Worm (Caenorhabditis elegans) whole organism, midembryonic: ENCODE data around the gene B0238.9.

Experiments used
- T22C8.4 ChIP-seq: fragments of 200-800 bp; sonication (Bioruptor generic); IDR thresholded peaks from 2 replicates; pipeline ENCODE4 v1.3.6; 2022; ENCODE audit warnings: missing genetic modification characterization, missing compliant biosample characterization
- cog-1 ChIP-seq: sonication (generic microtip); optimal IDR thresholded peaks from 2 replicates; lab custom pipeline; 2016; ENCODE audit warnings: missing genetic modification characterization, missing compliant biosample characterization
- flt-1 ChIP-seq: fragments of 200-800 bp; sonication (Bioruptor generic); IDR thresholded peaks from 2 replicates; pipeline ENCODE4 v1.3.6; 2022; ENCODE audit warnings: missing genetic modification characterization, missing compliant biosample characterization
- klf-2 ChIP-seq: fragments of 200-800 bp; sonication (Bioruptor generic); conservative IDR thresholded peaks from 2 replicates; pipeline ENCODE4 v1.3.6; 2022; ENCODE audit warnings: missing genetic modification reagents, missing genetic modification characterization, missing compliant biosample characterization
- med-1 ChIP-seq: sonication (generic microtip); optimal IDR thresholded peaks from 2 replicates; lab custom pipeline; 2017; ENCODE audit warnings: missing genetic modification characterization, mild to moderate bottlenecking, missing compliant biosample characterization, antibody characterized with exemption, missing genetic modification reagents; ENCODE audit not compliant: insufficient read depth
- ref-1 ChIP-seq: fragments of 200-800 bp; sonication (Bioruptor generic); conservative IDR thresholded peaks from 2 replicates; pipeline ENCODE4 v1.3.6; 2022; ENCODE audit warnings: missing genetic modification reagents, missing genetic modification characterization, missing compliant biosample characterization
- tab-1 ChIP-seq: fragments of 200-800 bp; sonication (Bioruptor generic); IDR thresholded peaks from 2 replicates; pipeline ENCODE4 v1.3.6; 2022; ENCODE audit warnings: missing genetic modification characterization, missing compliant biosample characterization
- ztf-23 ChIP-seq: fragments of 200-800 bp; sonication (Bioruptor generic); IDR thresholded peaks from 2 replicates; pipeline ENCODE4 v1.3.6; 2022; ENCODE audit warnings: missing genetic modification reagents, missing genetic modification characterization, missing compliant biosample characterization
- ztf-29 ChIP-seq: fragments of 200-800 bp; sonication (Bioruptor generic); IDR thresholded peaks from 2 replicates; pipeline ENCODE4 v1.3.6; 2022; ENCODE audit warnings: missing genetic modification reagents, missing genetic modification characterization, missing compliant biosample characterization

The B0238.9 gene

DNA sequence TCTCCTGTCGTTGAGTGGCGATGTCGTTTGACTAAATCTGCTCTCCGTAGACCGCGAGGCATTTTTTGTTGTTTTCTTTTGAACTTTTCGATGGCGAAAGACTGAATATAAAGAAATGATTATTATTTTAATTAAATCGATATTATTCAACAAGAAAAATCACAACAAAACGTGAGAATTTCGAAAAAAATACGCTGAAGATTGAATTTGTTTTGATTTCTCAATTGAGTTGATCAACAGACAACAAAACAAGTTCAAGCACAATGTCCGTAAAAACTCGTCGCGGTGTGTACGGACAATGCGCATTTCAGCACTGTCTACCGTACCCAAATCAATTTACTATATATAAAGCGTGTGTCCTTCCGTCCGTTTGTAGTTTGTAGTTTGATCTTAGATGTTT lies at the start of gene B0238.9:
Gene B0238.9, minus strand, starts transcription at position 101 of the 400 bp plus-strand sequence.
- TF ChIP-seq flt-1 (GFP tag; lab: Robert Waterston, UW), result no peak
- no peak for TF ChIP-seq med-1 (GFP tag; lab: Kevin White, UChicago)
- no peak for TF ChIP-seq klf-2
- no peak for TF ChIP-seq tab-1 (GFP tag; lab: Robert Waterston, UW)
- no peak for TF ChIP-seq ztf-29 (GFP tag; lab: Robert Waterston, UW)
- no peak for TF ChIP-seq cog-1 (tag; lab: Kevin White, UChicago)
- TF ChIP-seq ref-1, result no peak
- TF ChIP-seq T22C8.4 (GFP tag; lab: Robert Waterston, UW), result no peak
- TF ChIP-seq ztf-23, result no peak

ce11 chrV:5324566-5324965 lies 46.7 kb upstream of the B0238.9 start, which contains the start of gene ceh-33:
Gene ceh-33, minus strand, starts transcription at chrV:5324666.
- no peak for TF ChIP-seq flt-1 (GFP tag; lab: Robert Waterston, UW)
- TF ChIP-seq tab-1 (GFP tag; lab: Robert Waterston, UW), result no peak
- no peak for TF ChIP-seq T22C8.4 (GFP tag; lab: Robert Waterston, UW)
- no peak for TF ChIP-seq ref-1
- no peak for TF ChIP-seq ztf-23
- TF ChIP-seq klf-2, result no peak
- no peak for TF ChIP-seq med-1 (GFP tag; lab: Kevin White, UChicago)
- TF ChIP-seq cog-1 (tag; lab: Kevin White, UChicago), result no peak

DNA sequence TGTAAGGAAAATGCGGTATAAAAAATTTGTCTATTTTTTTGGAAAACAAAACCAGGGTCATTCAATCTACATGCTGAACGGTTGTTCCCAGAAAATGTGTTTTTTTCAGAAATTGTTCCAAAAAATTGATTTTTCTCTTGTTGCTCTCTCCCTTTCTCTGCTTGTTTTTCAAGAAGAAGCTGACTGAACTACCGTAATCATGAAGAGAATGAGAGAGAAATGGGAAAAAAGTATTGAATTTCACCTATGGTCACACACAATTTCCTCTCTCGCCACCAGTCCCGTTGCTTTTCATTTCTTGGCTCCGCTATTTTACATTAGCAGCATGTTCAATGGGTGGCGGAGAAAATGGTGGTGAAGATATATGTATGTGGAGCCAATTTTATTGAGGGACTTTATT lies 44.9 kb upstream of the B0238.9 start:
- no peak for TF ChIP-seq tab-1 (GFP tag; lab: Robert Waterston, UW)
- no peak for TF ChIP-seq T22C8.4 (GFP tag; lab: Robert Waterston, UW)
- no peak for TF ChIP-seq ztf-29 (GFP tag; lab: Robert Waterston, UW)
- no peak for TF ChIP-seq cog-1 (tag; lab: Kevin White, UChicago)
- no peak for TF ChIP-seq med-1 (GFP tag; lab: Kevin White, UChicago)
- TF ChIP-seq flt-1 (GFP tag; lab: Robert Waterston, UW), result no peak
- no peak for TF ChIP-seq klf-2
- no peak for TF ChIP-seq ztf-23
- no peak for TF ChIP-seq ref-1

DNA sequence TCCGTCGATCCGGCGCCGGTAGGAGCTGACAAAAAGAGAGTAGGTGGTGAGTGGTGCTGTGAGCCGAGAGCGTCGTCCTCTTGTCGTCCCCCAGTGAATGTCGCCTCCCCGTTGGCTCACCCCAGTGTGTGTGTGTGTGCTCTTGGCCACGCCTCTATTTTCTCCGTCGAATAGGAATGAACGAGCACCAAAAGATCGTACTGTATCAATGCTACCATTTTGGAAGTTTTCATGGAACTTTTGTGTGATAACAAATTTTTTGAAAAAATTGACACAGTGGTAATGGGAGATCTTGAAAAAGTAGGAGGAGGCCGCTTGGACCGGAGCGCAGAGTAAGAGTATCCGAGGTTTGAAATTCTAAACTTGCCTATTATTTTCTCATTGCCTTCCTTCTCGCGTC lies 41.6 kb upstream of the B0238.9 start, which contains the start of gene ceh-34:
Gene ceh-34, minus strand, starts transcription at position 101 of the 400 bp plus-strand sequence.
- TF ChIP-seq flt-1 (GFP tag; lab: Robert Waterston, UW), result no peak
- no peak for TF ChIP-seq ref-1
- TF ChIP-seq med-1 (GFP tag; lab: Kevin White, UChicago), result no peak
- no peak for TF ChIP-seq ztf-23
- TF ChIP-seq cog-1 (tag; lab: Kevin White, UChicago), result no peak
- TF ChIP-seq T22C8.4 (GFP tag; lab: Robert Waterston, UW), result no peak
- TF ChIP-seq tab-1 (GFP tag; lab: Robert Waterston, UW), result no peak
- TF ChIP-seq klf-2, result no peak
- TF ChIP-seq ztf-29 (GFP tag; lab: Robert Waterston, UW), result no peak

ce11 chrV:5318349-5318748 lies 40.4 kb upstream of the B0238.9 start:
- no peak for TF ChIP-seq klf-2
- TF ChIP-seq ztf-23, result no peak
- no peak for TF ChIP-seq tab-1 (GFP tag; lab: Robert Waterston, UW)
- no peak for TF ChIP-seq cog-1 (tag; lab: Kevin White, UChicago)
- no peak for TF ChIP-seq ztf-29 (GFP tag; lab: Robert Waterston, UW)
- no peak for TF ChIP-seq med-1 (GFP tag; lab: Kevin White, UChicago)

DNA sequence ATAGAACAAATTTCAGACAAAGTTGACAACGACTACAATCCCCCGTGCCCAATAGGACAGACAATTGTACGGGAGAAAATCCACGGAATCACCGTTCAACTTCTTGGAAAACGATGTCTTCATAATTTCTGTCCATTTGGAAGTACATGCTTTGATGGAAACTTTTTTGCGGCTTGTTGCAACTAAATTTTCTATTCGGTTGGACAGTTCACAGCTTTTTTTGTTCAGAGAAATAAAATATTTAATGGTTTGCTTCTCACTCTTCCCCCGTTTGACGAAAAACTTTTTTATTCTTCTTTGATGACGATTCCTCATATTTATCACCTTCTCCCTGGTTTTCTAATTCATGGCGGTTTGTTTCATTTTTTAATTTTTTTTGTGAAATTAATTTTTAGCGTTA lies 36.2 kb upstream of the B0238.9 start, which contains the start of gene C10G8.2:
Gene C10G8.2, plus strand, starts transcription at position 301 of the 400 bp plus-strand sequence.
- TF ChIP-seq flt-1 (GFP tag; lab: Robert Waterston, UW), result no peak
- TF ChIP-seq ref-1, result no peak
- no peak for TF ChIP-seq tab-1 (GFP tag; lab: Robert Waterston, UW)
- no peak for TF ChIP-seq T22C8.4 (GFP tag; lab: Robert Waterston, UW)
- TF ChIP-seq cog-1 (tag; lab: Kevin White, UChicago), result no peak
- TF ChIP-seq ztf-23, result no peak
- TF ChIP-seq med-1 (GFP tag; lab: Kevin White, UChicago), result no peak
- TF ChIP-seq klf-2, result no peak

- TF ChIP-seq klf-2 (no peak), flt-1 (GFP tag; lab: Robert Waterston, UW) (no peak), tab-1 (GFP tag; lab: Robert Waterston, UW) (no peak), ztf-23 (no peak), T22C8.4 (GFP tag; lab: Robert Waterston, UW) (no peak), ztf-29 (GFP tag; lab: Robert Waterston, UW) (no peak), med-1 (GFP tag; lab: Kevin White, UChicago) (no peak), ref-1 (no peak), cog-1 (tag; lab: Kevin White, UChicago) (no peak)
These were observed 34.6 kb upstream of the B0238.9 start, which contains the start of gene C10G8.3 for ce11 chrV:5312453-5312852. Gene C10G8.3, plus strand, starts transcription at chrV:5312753.

DNA sequence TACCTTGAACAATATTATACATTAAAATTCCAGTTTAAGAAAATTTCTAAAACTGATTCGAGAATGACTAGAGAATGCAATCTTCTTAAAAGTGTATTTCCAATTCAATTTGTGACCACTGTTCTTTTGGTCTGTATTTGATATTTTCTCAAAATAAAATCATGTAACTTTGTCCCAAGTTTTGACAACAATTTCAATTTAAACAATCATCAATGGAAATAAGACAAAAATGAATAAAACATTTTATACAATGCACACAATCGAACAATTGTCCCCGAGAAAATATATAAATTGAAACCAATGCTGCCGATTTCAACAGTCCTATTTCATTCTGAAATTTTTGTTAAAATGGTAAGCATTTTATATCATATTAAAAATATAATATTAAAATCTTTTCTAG lies 33.7 kb upstream of the B0238.9 start, which contains the start of gene C10G8.4:
Gene C10G8.4, plus strand, starts transcription at position 301 of the 400 bp plus-strand sequence.
- TF ChIP-seq tab-1 (GFP tag; lab: Robert Waterston, UW), result no peak
- no peak for TF ChIP-seq ztf-23
- no peak for TF ChIP-seq flt-1 (GFP tag; lab: Robert Waterston, UW)
- TF ChIP-seq T22C8.4 (GFP tag; lab: Robert Waterston, UW), result no peak
- TF ChIP-seq med-1 (GFP tag; lab: Kevin White, UChicago), result no peak
- TF ChIP-seq cog-1 (tag; lab: Kevin White, UChicago), result no peak
- TF ChIP-seq ref-1, result no peak
- no peak for TF ChIP-seq klf-2
- TF ChIP-seq ztf-29 (GFP tag; lab: Robert Waterston, UW), result no peak

ce11 chrV:5304366-5304765 lies 26.5 kb upstream of the B0238.9 start:
- TF ChIP-seq flt-1 (GFP tag; lab: Robert Waterston, UW) (no peak), ztf-23 (no peak), tab-1 (GFP tag; lab: Robert Waterston, UW) (no peak), klf-2 (no peak), ztf-29 (GFP tag; lab: Robert Waterston, UW) (no peak), ref-1 (no peak), T22C8.4 (GFP tag; lab: Robert Waterston, UW) (no peak), cog-1 (tag; lab: Kevin White, UChicago) (no peak), med-1 (GFP tag; lab: Kevin White, UChicago) (no peak)
